Worm (Caenorhabditis elegans) whole organism, mixed stage, embryonic: ENCODE measurements around the gene ell-1.

Source experiments
- blmp-1 ChIP-seq: fragments of 150-350 bp; optimal IDR thresholded peaks from 2 replicates; lab custom pipeline; 2014; ENCODE audit warnings: missing biosample characterization, missing genetic modification characterization
- lsy-2 ChIP-seq: fragments of 150-350 bp; optimal IDR thresholded peaks from 2 replicates; lab custom pipeline; 2014; ENCODE audit warnings: missing biosample characterization, missing genetic modification characterization
- nhr-12 ChIP-seq: fragments of 150-350 bp; optimal IDR thresholded peaks from 2 replicates; lab custom pipeline; 2014; ENCODE audit warnings: missing biosample characterization, missing genetic modification characterization
- nhr-76 ChIP-seq: sonication (generic microtip); optimal IDR thresholded peaks from 2 replicates; lab custom pipeline; 2017; ENCODE audit warnings: missing biosample characterization, missing genetic modification characterization
- unc-39 ChIP-seq: fragments of 150-350 bp; optimal IDR thresholded peaks from 2 replicates; lab custom pipeline; 2014; ENCODE audit warnings: missing biosample characterization, missing genetic modification characterization
- unc-62 ChIP-seq: fragments of 150-350 bp; optimal IDR thresholded peaks from 2 replicates; lab custom pipeline; 2014; ENCODE audit warnings: missing biosample characterization, missing genetic modification reagents, missing genetic modification characterization

ce11 chrIV:4393942-4394460, at the start of gene ell-1:
- TF ChIP-seq unc-62 (GFP tag; lab: Kevin White, UChicago), result no peak
- no peak for TF ChIP-seq unc-39 (tag; lab: Kevin White, UChicago)
- no peak for TF ChIP-seq nhr-76 (tag; lab: Kevin White, UChicago)
- no peak for TF ChIP-seq nhr-12 (tag; lab: Kevin White, UChicago)
- TF ChIP-seq blmp-1 (tag; lab: Kevin White, UChicago), result no peak
- TF ChIP-seq lsy-2 (tag; lab: Kevin White, UChicago), result no peak
